Worm (Caenorhabditis elegans) whole organism, young adult: ENCODE data around the gene C28D4.18.

ENCODE experiments used
- B0019.2 ChIP-seq: fragments of 200-800 bp; sonication (Bioruptor generic); conservative IDR thresholded peaks from 2 replicates; pipeline ENCODE4 v1.3.6; 2022; ENCODE audit warnings: missing genetic modification reagents, missing genetic modification characterization, missing compliant biosample characterization
- B0336.3 ChIP-seq: fragments of 200-800 bp; sonication (Bioruptor generic); IDR thresholded peaks from 2 replicates; pipeline ENCODE4 v1.3.6; 2022; ENCODE audit warnings: missing genetic modification characterization, missing compliant biosample characterization
- C06A6.2 ChIP-seq: fragments of 200-800 bp; sonication (Bioruptor generic); conservative IDR thresholded peaks from 2 replicates; pipeline ENCODE4 v1.3.6; 2022; ENCODE audit warnings: missing genetic modification characterization, missing compliant biosample characterization
- D2030.7 ChIP-seq: fragments of 200-800 bp; sonication (Bioruptor generic); IDR thresholded peaks from 2 replicates; pipeline ENCODE4 v1.3.6; 2022; ENCODE audit warnings: missing genetic modification reagents, missing genetic modification characterization, missing compliant biosample characterization
- F55B11.4 ChIP-seq: sonication (generic microtip); optimal IDR thresholded peaks from 2 replicates; lab custom pipeline; 2016; ENCODE audit warnings: missing compliant biosample characterization, missing genetic modification characterization, borderline replicate concordance; ENCODE audit not compliant: insufficient read depth
- F57A8.1 ChIP-seq: fragments of 200-800 bp; sonication (Bioruptor generic); optimal IDR thresholded peaks from 2 replicates; lab custom pipeline; 2018; ENCODE audit warnings: mild to moderate bottlenecking, missing genetic modification characterization, moderate library complexity, missing compliant biosample characterization
- F57C9.4 ChIP-seq: sonication (generic microtip); optimal IDR thresholded peaks from 2 replicates; lab custom pipeline; 2017; ENCODE audit warnings: mild to moderate bottlenecking, missing genetic modification characterization, missing compliant biosample characterization
- K11D2.4 ChIP-seq: fragments of 200-800 bp; sonication (Bioruptor generic); IDR thresholded peaks from 2 replicates; pipeline ENCODE4 v1.3.6; 2022; ENCODE audit warnings: missing genetic modification reagents, missing genetic modification characterization, missing compliant biosample characterization
- K12H6.12 ChIP-seq: fragments of 200-800 bp; sonication (Bioruptor generic); optimal IDR thresholded peaks from 2 replicates; lab custom pipeline; 2018; ENCODE audit warnings: mild to moderate bottlenecking, missing genetic modification characterization, missing compliant biosample characterization
- Y53F4B.3 ChIP-seq: fragments of 200-800 bp; sonication (Bioruptor generic); IDR thresholded peaks from 2 replicates; pipeline ENCODE4 v1.3.6; 2022; ENCODE audit warnings: missing genetic modification reagents, missing genetic modification characterization, missing compliant biosample characterization
- Y53G8AR.9 ChIP-seq: fragments of 200-800 bp; sonication (Bioruptor generic); conservative IDR thresholded peaks from 2 replicates; pipeline ENCODE4 v1.3.6; 2022; ENCODE audit warnings: missing genetic modification reagents, missing genetic modification characterization, missing compliant biosample characterization
- Y56A3A.18 ChIP-seq: fragments of 200-800 bp; sonication (Bioruptor generic); IDR thresholded peaks from 2 replicates; pipeline ENCODE4 v1.3.6; 2022; ENCODE audit warnings: missing genetic modification reagents, missing genetic modification characterization, missing compliant biosample characterization
- Y95B8A.8 ChIP-seq: fragments of 200-800 bp; sonication (Bioruptor generic); IDR thresholded peaks from 2 replicates; pipeline ENCODE4 v1.3.6; 2022; ENCODE audit warnings: missing genetic modification reagents, missing genetic modification characterization, missing compliant biosample characterization
- akir-1 ChIP-seq: fragments of 200-800 bp; sonication (Bioruptor generic); optimal IDR thresholded peaks from 2 replicates; lab custom pipeline; 2018; ENCODE audit warnings: mild to moderate bottlenecking, missing genetic modification characterization, moderate library complexity, missing compliant biosample characterization
- ama-1 ChIP-seq, 3 experiments: fragments of 150-350 bp in 1 of 3; sonication (generic microtip) in 2 of 3; optimal IDR thresholded peaks; 2 replicates each; lab custom pipeline; 2014 to 2018; ENCODE audit warnings: missing biosample characterization in 2 of 3, missing genetic modification characterization in 2 of 3, missing genetic modification reagents in 2 of 3
- aptf-2 ChIP-seq: fragments of 200-800 bp; sonication (Bioruptor generic); conservative IDR thresholded peaks from 2 replicates; pipeline ENCODE4 v1.3.6; 2022; ENCODE audit warnings: missing genetic modification reagents, missing genetic modification characterization, missing compliant biosample characterization
- atf-7 ChIP-seq: sonication (generic microtip); optimal IDR thresholded peaks from 2 replicates; lab custom pipeline; 2017; ENCODE audit warnings: mild to moderate bottlenecking, missing genetic modification characterization, missing compliant biosample characterization
- attf-5 ChIP-seq: fragments of 200-800 bp; sonication (Bioruptor generic); optimal IDR thresholded peaks from 2 replicates; lab custom pipeline; 2018; ENCODE audit warnings: mild to moderate bottlenecking, missing genetic modification characterization, missing compliant biosample characterization
- cebp-1 ChIP-seq, 2 experiments: fragments of 200-800 bp in 1 of 2; sonication (Bioruptor generic) in 1 of 2; sonication (generic microtip) in 1 of 2; IDR thresholded peaks in 1 of 2; optimal IDR thresholded peaks in 1 of 2; 2 replicates each; pipeline versions ENCODE4 v1.3.6 to Lab custom; 2017 to 2022; ENCODE audit warnings: missing compliant biosample characterization in 2 of 2, missing genetic modification characterization in 2 of 2, mild to moderate bottlenecking in 1 of 2, missing genetic modification reagents in 1 of 2, moderate library complexity in 1 of 2
- ceh-91 ChIP-seq: fragments of 200-800 bp; sonication (Bioruptor generic); IDR thresholded peaks from 2 replicates; pipeline ENCODE4 v1.3.6; 2022; ENCODE audit warnings: missing genetic modification reagents, missing genetic modification characterization, missing compliant biosample characterization
- chd-7 ChIP-seq: sonication (generic microtip); optimal IDR thresholded peaks from 2 replicates; lab custom pipeline; 2016; ENCODE audit warnings: mild to moderate bottlenecking, missing genetic modification characterization, moderate library complexity, missing compliant biosample characterization
- die-1 ChIP-seq: sonication (generic microtip); optimal IDR thresholded peaks from 2 replicates; lab custom pipeline; 2016; ENCODE audit warnings: missing genotype, mild to moderate bottlenecking, missing genetic modification characterization, missing compliant biosample characterization
- egrh-3 ChIP-seq: fragments of 200-800 bp; sonication (Bioruptor generic); IDR thresholded peaks from 2 replicates; pipeline ENCODE4 v1.3.6; 2022; ENCODE audit warnings: missing genetic modification reagents, missing genetic modification characterization, missing compliant biosample characterization
- hmg-1.2 ChIP-seq: fragments of 200-800 bp; sonication (Bioruptor generic); IDR thresholded peaks from 2 replicates; pipeline ENCODE4 v1.3.6; 2022; ENCODE audit warnings: missing genetic modification reagents, missing genetic modification characterization, missing compliant biosample characterization
- hmg-20 ChIP-seq: fragments of 200-800 bp; sonication (Bioruptor generic); IDR thresholded peaks from 2 replicates; pipeline ENCODE4 v1.3.6; 2022; ENCODE audit warnings: missing genetic modification reagents, missing genetic modification characterization, missing compliant biosample characterization
- hsf-1 ChIP-seq: fragments of 200-800 bp; sonication (Bioruptor generic); IDR thresholded peaks from 2 replicates; pipeline ENCODE4 v1.3.6; 2022; ENCODE audit warnings: missing genetic modification reagents, missing genetic modification characterization, missing compliant biosample characterization
- lin-26 ChIP-seq: fragments of 200-800 bp; sonication (Bioruptor generic); IDR thresholded peaks from 2 replicates; pipeline ENCODE4 v1.3.6; 2022; ENCODE audit warnings: missing genetic modification reagents, missing genetic modification characterization, missing compliant biosample characterization
- lin-35 ChIP-seq, 3 experiments: fragments of 150-350 bp in 2 of 3; sonication (generic microtip) in 1 of 3; optimal IDR thresholded peaks; 2 replicates each; lab custom pipeline; 2014 to 2018; ENCODE audit warnings: missing biosample characterization in 3 of 3, missing genetic modification characterization in 3 of 3, missing genetic modification reagents in 3 of 3
- lin-54 ChIP-seq: fragments of 200-800 bp; sonication (Bioruptor generic); optimal IDR thresholded peaks from 2 replicates; lab custom pipeline; 2018; ENCODE audit warnings: mild to moderate bottlenecking, missing genetic modification characterization, missing compliant biosample characterization
- lsl-1 ChIP-seq: fragments of 200-800 bp; sonication (Bioruptor generic); optimal IDR thresholded peaks from 2 replicates; lab custom pipeline; 2018; ENCODE audit warnings: mild to moderate bottlenecking, missing genetic modification characterization, moderate library complexity, missing compliant biosample characterization
- lsy-27 ChIP-seq: sonication (generic microtip); optimal IDR thresholded peaks from 2 replicates; lab custom pipeline; 2017; ENCODE audit warnings: missing genetic modification characterization, mild to moderate bottlenecking, missing compliant biosample characterization, antibody characterized with exemption, missing genotype, borderline replicate concordance; ENCODE audit not compliant: insufficient read depth
- madf-6 ChIP-seq: fragments of 200-800 bp; sonication (Bioruptor generic); IDR thresholded peaks from 2 replicates; pipeline ENCODE4 v1.3.6; 2022; ENCODE audit warnings: missing genetic modification reagents, missing genetic modification characterization, missing compliant biosample characterization
- mxl-1 ChIP-seq: sonication (generic microtip); optimal IDR thresholded peaks from 2 replicates; lab custom pipeline; 2016; ENCODE audit warnings: missing genetic modification characterization, missing compliant biosample characterization
- nfya-1 ChIP-seq: sonication (generic microtip); optimal IDR thresholded peaks from 2 replicates; lab custom pipeline; 2017; ENCODE audit warnings: antibody characterized with exemption, missing compliant biosample characterization, missing genetic modification characterization, borderline replicate concordance; ENCODE audit not compliant: insufficient read depth
- nhr-179 ChIP-seq: sonication (generic microtip); optimal IDR thresholded peaks from 2 replicates; lab custom pipeline; 2016; ENCODE audit warnings: mild to moderate bottlenecking, missing genetic modification characterization, missing compliant biosample characterization
- nhr-27 ChIP-seq: fragments of 200-800 bp; sonication (Bioruptor generic); optimal IDR thresholded peaks from 2 replicates; lab custom pipeline; 2018; ENCODE audit warnings: mild to moderate bottlenecking, missing genetic modification characterization, moderate library complexity, missing compliant biosample characterization
- nhr-80 ChIP-seq: sonication (generic microtip); optimal IDR thresholded peaks from 2 replicates; lab custom pipeline; 2016; ENCODE audit warnings: missing genetic modification characterization, missing compliant biosample characterization
- nhr-90 ChIP-seq: sonication (generic microtip); optimal IDR thresholded peaks from 2 replicates; lab custom pipeline; 2016; ENCODE audit warnings: missing genotype, mild to moderate bottlenecking, missing genetic modification characterization, missing compliant biosample characterization
- sdz-38 ChIP-seq: sonication (generic microtip); optimal IDR thresholded peaks from 2 replicates; lab custom pipeline; 2016; ENCODE audit warnings: missing genotype, missing genetic modification characterization, missing compliant biosample characterization
- tbx-9 ChIP-seq: sonication (generic microtip); optimal IDR thresholded peaks from 2 replicates; lab custom pipeline; 2016; ENCODE audit warnings: borderline replicate concordance, missing genetic modification characterization, inconsistent platforms, missing compliant biosample characterization
- unc-62 ChIP-seq: fragments of 150-350 bp; optimal IDR thresholded peaks from 2 replicates; lab custom pipeline; 2014; ENCODE audit warnings: missing biosample characterization, missing genetic modification reagents, missing genetic modification characterization
- ztf-22 ChIP-seq: fragments of 200-800 bp; sonication (Bioruptor generic); optimal IDR thresholded peaks from 2 replicates; lab custom pipeline; 2018; ENCODE audit warnings: mild to moderate bottlenecking, missing genetic modification characterization, moderate library complexity, missing compliant biosample characterization
- ztf-25 ChIP-seq: fragments of 200-800 bp; sonication (Bioruptor generic); IDR thresholded peaks from 2 replicates; pipeline ENCODE4 v1.3.6; 2022; ENCODE audit warnings: missing genetic modification reagents, missing genetic modification characterization, missing compliant biosample characterization

Gene C28D4.18

ce11 chrIV:9737204-9737790, 12.2 kb downstream of the C28D4.18 start, which contains the start of gene cka-1:
Gene cka-1 (minus strand): TSS chrIV:9737621.
- TF ChIP-seq nhr-80 (tag; lab: Kevin White, UChicago), result peak; percentile 51
- TF ChIP-seq attf-5 (GFP tag; lab: Kevin White, UChicago), result peak; percentile 2
- TF ChIP-seq atf-7 (tag; lab: Kevin White, UChicago), result no peak
- no peak for TF ChIP-seq lin-26
- no peak for TF ChIP-seq B0019.2 (GFP tag; lab: Robert Waterston, UW)
- TF ChIP-seq nhr-27 (tag; lab: Kevin White, UChicago), result no peak
- TF ChIP-seq chd-7 (tag; lab: Kevin White, UChicago), result no peak
- TF ChIP-seq unc-62 (GFP tag; lab: Kevin White, UChicago), result no peak
- peak; percentile 46; the same call in 1 of the 2 replicates for TF ChIP-seq hmg-1.2

ce11 chrIV:9738194-9738593, 13.1 kb downstream of the C28D4.18 start, which contains the start of gene C28D4.10:
Gene C28D4.10 (plus strand): TSS chrIV:9738494.
- TF ChIP-seq Y53F4B.3 (no peak), ceh-91 (GFP tag; lab: Robert Waterston, UW) (no peak), F57C9.4 (tag; lab: Kevin White, UChicago) (no peak), nhr-27 (tag; lab: Kevin White, UChicago) (no peak), D2030.7 (GFP tag; lab: Robert Waterston, UW) (no peak), Y53G8AR.9 (no peak), tbx-9 (tag; lab: Kevin White, UChicago) (no peak), lsl-1 (GFP tag; lab: Kevin White, UChicago) (no peak), B0019.2 (GFP tag; lab: Robert Waterston, UW) (no peak), F55B11.4 (tag; lab: Kevin White, UChicago) (no peak), sdz-38 (tag; lab: Kevin White, UChicago) (no peak)

ce11 chrIV:9739001-9739400, 13.9 kb downstream of the C28D4.18 start:
- TF ChIP-seq aptf-2 (GFP tag; lab: Robert Waterston, UW), result no peak
- TF ChIP-seq hmg-20 (GFP tag; lab: Robert Waterston, UW), result no peak; the same call in 1 of the 2 replicates
- TF ChIP-seq ceh-91 (GFP tag; lab: Robert Waterston, UW), result no peak
- TF ChIP-seq B0336.3 (GFP tag; lab: Robert Waterston, UW), result peak; percentile 93
- TF ChIP-seq Y56A3A.18 (GFP tag; lab: Robert Waterston, UW), result no peak
- TF ChIP-seq cebp-1 (GFP tag; IDR thresholded peaks at IDR 0.05; lab: Robert Waterston, UW), result no peak
- TF ChIP-seq cebp-1 (tag; optimal IDR thresholded peaks at IDR 0.05; lab: Kevin White, UChicago), result peak; percentile 42
- no peak for TF ChIP-seq ama-1 (optimal IDR thresholded peaks at IDR 0.05; lab: Kevin White, UChicago)
- TF ChIP-seq ama-1 (GFP tag; optimal IDR thresholded peaks at IDR 0.05; lab: Kevin White, UChicago), result peak in 1 of 2 experiments; percentile 22
- TF ChIP-seq hsf-1 (GFP tag; lab: Robert Waterston, UW), result peak; percentile 66; the same call in 1 of the 2 replicates
- no peak for TF ChIP-seq nhr-90
- no peak for TF ChIP-seq lsy-27
- peak; percentile 45 for TF ChIP-seq D2030.7 (GFP tag; lab: Robert Waterston, UW)
- no peak for TF ChIP-seq lin-35 (GFP tag; optimal IDR thresholded peaks at IDR 0.05; lab: Kevin White, UChicago)
- no peak for TF ChIP-seq mxl-1
- TF ChIP-seq F57A8.1, result no peak
- no peak for TF ChIP-seq die-1 (tag; lab: Kevin White, UChicago)
- no peak for TF ChIP-seq nfya-1 (tag; lab: Kevin White, UChicago)
- TF ChIP-seq chd-7 (tag; lab: Kevin White, UChicago), result no peak
- peak; percentile 71 for TF ChIP-seq madf-6
- TF ChIP-seq lin-54, result peak; percentile 37
- TF ChIP-seq Y95B8A.8 (GFP tag; lab: Robert Waterston, UW), result peak; percentile 80; the same call in 1 of the 2 replicates
- TF ChIP-seq ztf-25 (GFP tag; lab: Robert Waterston, UW), result no peak
- TF ChIP-seq akir-1 (GFP tag; lab: Kevin White, UChicago), result no peak
- TF ChIP-seq lin-26, result no peak; the same call in 1 of the 2 replicates
- no peak for TF ChIP-seq K11D2.4 (GFP tag; lab: Robert Waterston, UW)
- TF ChIP-seq C06A6.2 (GFP tag; lab: Robert Waterston, UW), result no peak
- TF ChIP-seq K12H6.12 (tag; lab: Kevin White, UChicago), result no peak
- TF ChIP-seq nhr-179 (tag; lab: Kevin White, UChicago), result no peak
- TF ChIP-seq ztf-22, result no peak
- TF ChIP-seq egrh-3 (GFP tag; lab: Robert Waterston, UW), result no peak
